Fruit fly (Drosophila melanogaster): ENCODE measurements around the gene CG9727.

The CG9727 gene

dm6 chr3R:6409153-6409571 lies 47.3 kb downstream of the CG9727 start (continued):
- TF ChIP-seq CG15601 (tag; optimal IDR thresholded peaks at IDR 0.05): peak; percentile 41
- no peak for TF ChIP-seq sens-2 (GFP tag; IDR thresholded peaks at IDR 0.05)
- TF ChIP-seq CG7357 (GFP tag; IDR thresholded peaks at IDR 0.05): no peak
- TF ChIP-seq CG3726 (GFP tag; IDR thresholded peaks at IDR 0.05): no peak
- TF ChIP-seq CG6272 (GFP tag; IDR thresholded peaks at IDR 0.05): no peak
- TF ChIP-seq CG2129 (GFP tag; IDR thresholded peaks at IDR 0.05; ENCODE audit: partially characterized antibody): no peak
- TF ChIP-seq Stat92E (GFP tag; optimal IDR thresholded peaks at IDR 0.05): no peak
- 0 out of 3 replicates have a peak, but pooled peaks have one; percentile 12 for TF ChIP-seq CG34422 (GFP tag; IDR thresholded peaks at IDR 0.05)
- TF ChIP-seq HHEX (GFP tag; optimal IDR thresholded peaks at IDR 0.05): no peak
- TF ChIP-seq CG9797 (GFP tag; optimal IDR thresholded peaks at IDR 0.05): no peak
- TF ChIP-seq Dip2 (GFP tag; IDR thresholded peaks at IDR 0.05): no peak
- peak; percentile 89 for TF ChIP-seq CG17385 (GFP tag; optimal IDR thresholded peaks at IDR 0.05)
- TF ChIP-seq Sry-δ (GFP tag; optimal IDR thresholded peaks at IDR 0.05): no peak
- no peak for TF ChIP-seq Atf3 (GFP tag; optimal IDR thresholded peaks at IDR 0.05)
- TF ChIP-seq pho (GFP tag; optimal IDR thresholded peaks at IDR 0.05): no peak
- TF ChIP-seq CG11504 (tag; optimal IDR thresholded peaks at IDR 0.05): no peak
- TF ChIP-seq CG16779 (GFP tag; IDR thresholded peaks at IDR 0.05): no peak
- TF ChIP-seq CG12391 (tag; optimal IDR thresholded peaks at IDR 0.05): no peak
- TF ChIP-seq E2f1 (GFP tag; IDR thresholded peaks at IDR 0.05): no peak
- peak; percentile 26 for TF ChIP-seq Med (GFP tag)
- no peak for TF ChIP-seq pzg (GFP tag; optimal IDR thresholded peaks at IDR 0.05)
- no peak for TF ChIP-seq gt (GFP tag; IDR thresholded peaks at IDR 0.05)
- TF ChIP-seq CG10147 (GFP tag; optimal IDR thresholded peaks at IDR 0.05): no peak
- no peak for TF ChIP-seq CG3847 (GFP tag; IDR thresholded peaks at IDR 0.05)
- TF ChIP-seq CG6689 (GFP tag; IDR thresholded peaks at IDR 0.05): no peak
- TF ChIP-seq wek (GFP tag; optimal IDR thresholded peaks at IDR 0.05): no peak
- no peak for TF ChIP-seq CG7271 (tag; optimal IDR thresholded peaks at IDR 0.05)
- TF ChIP-seq CG31441 (GFP tag; IDR thresholded peaks at IDR 0.05): no peak
- TF ChIP-seq caup (GFP tag; optimal IDR thresholded peaks at IDR 0.05; ENCODE audit: severe bottlenecking): no peak
- TF ChIP-seq CG3838 (GFP tag; optimal IDR thresholded peaks at IDR 0.05): no peak
- TF ChIP-seq Drgx (GFP tag; IDR thresholded peaks at IDR 0.05): no peak; the same call in 1 of the 2 replicates
- TF ChIP-seq CG1529 (GFP tag; optimal IDR thresholded peaks at IDR 0.05): no peak
- TF ChIP-seq ham (GFP tag; IDR thresholded peaks at IDR 0.05): no peak
- 0 out of 2 replicates have a peak, but pooled peaks have one; percentile 8 for TF ChIP-seq CG7372 (GFP tag; IDR thresholded peaks at IDR 0.05)
- no peak; the same call in 1 of the 2 replicates for TF ChIP-seq CG32767 (GFP tag; IDR thresholded peaks at IDR 0.05)
- no peak for TF ChIP-seq emc (GFP tag; optimal IDR thresholded peaks at IDR 0.05)
- no peak for TF ChIP-seq CG17912 (GFP tag; optimal IDR thresholded peaks at IDR 0.05)
- no peak for TF ChIP-seq CG15269 (tag; optimal IDR thresholded peaks at IDR 0.05)
- no peak for TF ChIP-seq CG7556 (GFP tag; optimal IDR thresholded peaks at IDR 0.05)
- no peak for TF ChIP-seq CG11093 (GFP tag; IDR thresholded peaks at IDR 0.05)
- no peak for TF ChIP-seq Rx (GFP tag; IDR thresholded peaks at IDR 0.05)
- TF ChIP-seq sug (tag; optimal IDR thresholded peaks at IDR 0.05): peak; percentile 26
- no peak for TF ChIP-seq YL-1 (GFP tag; optimal IDR thresholded peaks at IDR 0.05)
- TF ChIP-seq CG32532 (GFP tag; IDR thresholded peaks at IDR 0.05): no peak
- TF ChIP-seq Tbp (GFP tag; optimal IDR thresholded peaks at IDR 0.05): no peak
- TF ChIP-seq ap (GFP tag; IDR thresholded peaks at IDR 0.05): no peak
- no peak for TF ChIP-seq Lhr (GFP tag; optimal IDR thresholded peaks at IDR 0.05)
- no peak for TF ChIP-seq CG7963 (GFP tag; IDR thresholded peaks at IDR 0.05; ENCODE audit: partially characterized antibody)
- TF ChIP-seq HmgD (GFP tag; optimal IDR thresholded peaks at IDR 0.05): no peak
- no peak for TF ChIP-seq mld (GFP tag; IDR thresholded peaks at IDR 0.05; ENCODE audit: partially characterized antibody)
- no peak for TF ChIP-seq gsb (GFP tag; IDR thresholded peaks at IDR 0.05)
- TF ChIP-seq Hey (tag; optimal IDR thresholded peaks at IDR 0.05): no peak

All from whole organism, embryonic.